Worm (Caenorhabditis elegans) whole organism, L3 larva: Measurements from ENCODE around the gene cnnm-2.

Experiments used
- R02D3.7 ChIP-seq: fragments of 150-350 bp; optimal IDR thresholded peaks from 2 replicates; lab custom pipeline; 2014; ENCODE audit warnings: missing biosample characterization, missing genetic modification characterization
- ZK546.5 ChIP-seq: sonication (generic microtip); optimal IDR thresholded peaks from 2 replicates; lab custom pipeline; 2017; ENCODE audit warnings: missing biosample characterization, missing genetic modification characterization
- aly-2 ChIP-seq: fragments of 150-350 bp; optimal IDR thresholded peaks from 2 replicates; lab custom pipeline; 2014; ENCODE audit warnings: missing biosample characterization, missing genetic modification characterization
- ama-1 ChIP-seq: fragments of 150-350 bp; optimal IDR thresholded peaks from 2 replicates; lab custom pipeline; 2018
- ceh-16 ChIP-seq: sonication (generic microtip); optimal IDR thresholded peaks from 2 replicates; lab custom pipeline; 2017; ENCODE audit warnings: missing biosample characterization, missing genetic modification characterization
- ceh-28 ChIP-seq: fragments of 150-350 bp; optimal IDR thresholded peaks from 2 replicates; lab custom pipeline; 2014; ENCODE audit warnings: missing biosample characterization, missing genetic modification reagents, missing genetic modification characterization
- ceh-82 ChIP-seq: fragments of 150-350 bp; optimal IDR thresholded peaks from 2 replicates; lab custom pipeline; 2014; ENCODE audit warnings: missing biosample characterization, missing genetic modification characterization
- egl-5 ChIP-seq: fragments of 150-350 bp; optimal IDR thresholded peaks from 2 replicates; lab custom pipeline; 2017; ENCODE audit warnings: missing biosample characterization, missing genetic modification reagents, missing genetic modification characterization, inconsistent platforms
- elt-1 ChIP-seq: fragments of 150-350 bp; optimal IDR thresholded peaks from 2 replicates; lab custom pipeline; 2014; ENCODE audit warnings: missing biosample characterization, missing genetic modification characterization
- elt-2 ChIP-seq: sonication (generic microtip); optimal IDR thresholded peaks from 2 replicates; lab custom pipeline; 2016; ENCODE audit warnings: missing genetic modification reagents, mild to moderate bottlenecking, missing genetic modification characterization, missing compliant biosample characterization
- fkh-10 ChIP-seq: sonication (generic microtip); optimal IDR thresholded peaks from 2 replicates; lab custom pipeline; 2017; ENCODE audit warnings: missing biosample characterization, missing genetic modification reagents, missing genetic modification characterization
- fkh-2 ChIP-seq: fragments of 150-350 bp; optimal IDR thresholded peaks from 2 replicates; lab custom pipeline; 2014; ENCODE audit warnings: missing biosample characterization, missing genetic modification reagents, missing genetic modification characterization
- hmg-11 ChIP-seq: sonication (generic microtip); optimal IDR thresholded peaks from 2 replicates; lab custom pipeline; 2016; ENCODE audit warnings: missing genetic modification characterization, missing compliant biosample characterization
- jun-1 ChIP-seq: fragments of 150-350 bp; optimal IDR thresholded peaks from 2 replicates; lab custom pipeline; 2014; ENCODE audit warnings: missing biosample characterization, missing genetic modification reagents, missing genetic modification characterization
- lin-15B ChIP-seq: fragments of 150-350 bp; optimal IDR thresholded peaks from 2 replicates; lab custom pipeline; 2014; ENCODE audit warnings: missing biosample characterization, missing genetic modification characterization
- lin-39 ChIP-seq: fragments of 150-350 bp; optimal IDR thresholded peaks from 2 replicates; lab custom pipeline; 2018; ENCODE audit warnings: missing biosample characterization, missing genetic modification reagents, missing genetic modification characterization
- nfya-1 ChIP-seq: sonication (generic microtip); optimal IDR thresholded peaks from 2 replicates; lab custom pipeline; 2017; ENCODE audit warnings: missing genetic modification characterization, mild to moderate bottlenecking, missing compliant biosample characterization, antibody characterized with exemption, moderate library complexity; ENCODE audit not compliant: insufficient read depth
- nhr-11 ChIP-seq: fragments of 150-350 bp; optimal IDR thresholded peaks from 2 replicates; lab custom pipeline; 2014; ENCODE audit warnings: missing biosample characterization, missing genetic modification characterization
- nhr-12 ChIP-seq: fragments of 150-350 bp; optimal IDR thresholded peaks from 2 replicates; lab custom pipeline; 2014; ENCODE audit warnings: missing biosample characterization, missing genetic modification characterization
- nhr-237 ChIP-seq: fragments of 150-350 bp; optimal IDR thresholded peaks from 2 replicates; lab custom pipeline; 2014; ENCODE audit warnings: missing biosample characterization, missing genetic modification characterization
- nhr-25 ChIP-seq: sonication (generic microtip); optimal IDR thresholded peaks from 2 replicates; lab custom pipeline; 2017; ENCODE audit warnings: missing biosample characterization, missing genetic modification characterization
- nhr-28 ChIP-seq: fragments of 150-350 bp; optimal IDR thresholded peaks from 2 replicates; lab custom pipeline; 2014; ENCODE audit warnings: missing biosample characterization, missing genetic modification characterization
- nhr-77 ChIP-seq: fragments of 150-350 bp; optimal IDR thresholded peaks from 2 replicates; lab custom pipeline; 2014; ENCODE audit warnings: missing biosample characterization, missing genetic modification characterization
- pha-4 ChIP-seq: fragments of 150-350 bp; optimal IDR thresholded peaks from 2 replicates; lab custom pipeline; 2014; ENCODE audit warnings: missing biosample characterization, missing genetic modification reagents, missing genetic modification characterization
- pqm-1 ChIP-seq: fragments of 150-350 bp; optimal IDR thresholded peaks from 2 replicates; lab custom pipeline; 2017; ENCODE audit warnings: missing biosample characterization, missing genetic modification characterization, inconsistent platforms
- skn-1 ChIP-seq: fragments of 150-350 bp; optimal IDR thresholded peaks from 2 replicates; lab custom pipeline; 2014; ENCODE audit warnings: missing biosample characterization, missing genetic modification characterization
- snpc-4 ChIP-seq: fragments of 150-350 bp; optimal IDR thresholded peaks from 2 replicates; lab custom pipeline; 2014; ENCODE audit warnings: missing biosample characterization, missing genetic modification characterization
- ztf-11 ChIP-seq: fragments of 150-350 bp; optimal IDR thresholded peaks from 2 replicates; lab custom pipeline; 2014; ENCODE audit warnings: missing biosample characterization, missing genetic modification characterization
- ztf-4 ChIP-seq: fragments of 150-350 bp; optimal IDR thresholded peaks from 2 replicates; lab custom pipeline; 2014; ENCODE audit warnings: missing biosample characterization, missing genetic modification characterization

Gene cnnm-2

ce11 chrX:8811916-8812315, at the start of gene cnnm-2:
Gene cnnm-2 (plus strand): TSS chrX:8812105.
- TF ChIP-seq pha-4 (tag; lab: Kevin White, UChicago) = peak; percentile 15
- TF ChIP-seq ceh-28 = no peak
- TF ChIP-seq fkh-10 = no peak
- no peak for TF ChIP-seq elt-1 (tag; lab: Kevin White, UChicago)
- no peak for TF ChIP-seq aly-2 (tag; lab: Kevin White, UChicago)
- TF ChIP-seq pqm-1 = peak; percentile 63
- TF ChIP-seq elt-2 = peak; percentile 89
- no peak for TF ChIP-seq nhr-28 (tag; lab: Kevin White, UChicago)

- TF ChIP-seq aly-2 (tag; lab: Kevin White, UChicago) = no peak
- no peak for TF ChIP-seq ceh-16 (tag; lab: Kevin White, UChicago)
- no peak for TF ChIP-seq lin-39 (tag; lab: Kevin White, UChicago)
- TF ChIP-seq nfya-1 = peak; percentile 19
- no peak for TF ChIP-seq nhr-11 (tag; lab: Kevin White, UChicago)
- TF ChIP-seq lin-15B (tag; lab: Kevin White, UChicago) = no peak
- TF ChIP-seq fkh-2 (tag; lab: Kevin White, UChicago) = no peak
- TF ChIP-seq ceh-82 (tag; lab: Kevin White, UChicago) = no peak
These were observed 49.0 kb upstream of the cnnm-2 start for ce11 chrX:8762927-8763326.

- TF ChIP-seq ceh-82 (tag; lab: Kevin White, UChicago) (no peak), lin-15B (tag; lab: Kevin White, UChicago) (no peak), nhr-25 (tag; lab: Kevin White, UChicago) (no peak), ztf-11 (tag; lab: Kevin White, UChicago) (no peak), ztf-4 (no peak), skn-1 (no peak), ZK546.5 (tag; lab: Kevin White, UChicago) (no peak), nhr-12 (tag; lab: Kevin White, UChicago) (no peak), lin-39 (tag; lab: Kevin White, UChicago) (no peak), fkh-2 (tag; lab: Kevin White, UChicago) (no peak), elt-1 (tag; lab: Kevin White, UChicago) (no peak), pha-4 (tag; lab: Kevin White, UChicago) (no peak), fkh-10 (no peak)
These were observed 48.3 kb upstream of the cnnm-2 start, which contains the start of gene zig-12 for ce11 chrX:8763607-8764006. Gene zig-12 (plus strand): TSS chrX:8763907.

- TF ChIP-seq nhr-11 (tag; lab: Kevin White, UChicago) (no peak), egl-5 (tag; lab: Kevin White, UChicago) (peak; percentile 98), nhr-25 (tag; lab: Kevin White, UChicago) (no peak), nhr-28 (tag; lab: Kevin White, UChicago) (no peak)
These were observed 47.9 kb upstream of the cnnm-2 start for ce11 chrX:8764044-8764443.

- no peak for TF ChIP-seq ceh-16 (tag; lab: Kevin White, UChicago)
- TF ChIP-seq elt-1 (tag; lab: Kevin White, UChicago) = no peak
- no peak for TF ChIP-seq hmg-11
- TF ChIP-seq ztf-4 = no peak
- TF ChIP-seq ceh-28 = no peak
- no peak for TF ChIP-seq ZK546.5 (tag; lab: Kevin White, UChicago)
- TF ChIP-seq jun-1 = no peak
- TF ChIP-seq nhr-77 (tag; lab: Kevin White, UChicago) = no peak
- TF ChIP-seq R02D3.7 (tag; lab: Kevin White, UChicago) = no peak
- TF ChIP-seq nhr-237 (tag; lab: Kevin White, UChicago) = no peak
- TF ChIP-seq fkh-2 (tag; lab: Kevin White, UChicago) = no peak
These were observed 41.6 kb upstream of the cnnm-2 start for ce11 chrX:8770316-8770715.

ce11 chrX:8778558-8778957, 33.3 kb upstream of the cnnm-2 start, which contains the start of gene ZK721.4:
Gene ZK721.4 (plus strand): TSS chrX:8778858.
- TF ChIP-seq aly-2 (tag; lab: Kevin White, UChicago) (no peak), nhr-28 (tag; lab: Kevin White, UChicago) (no peak), skn-1 (no peak), nhr-25 (tag; lab: Kevin White, UChicago) (no peak)

ce11 chrX:8784234-8784633, 27.7 kb upstream of the cnnm-2 start, which contains the start of gene ZK721.3:
Gene ZK721.3 (plus strand): TSS chrX:8784534.
- TF ChIP-seq pha-4 (tag; lab: Kevin White, UChicago) = no peak
- TF ChIP-seq ama-1 (lab: Kevin White, UChicago) = no peak
- TF ChIP-seq snpc-4 = no peak
